Fruit fly (Drosophila melanogaster) whole organism, embryonic: Measurements from ENCODE around the gene AP-1mu.
A peak's percentile ranks its signal among the peaks of the same experiment; 100 is the strongest.

Source experiments
- CG11695 ChIP-seq: fragments of 200-800 bp; sonication (Bioruptor generic); IDR thresholded peaks from 3 replicates; pipeline ENCODE4 v1.3.6; 2022; ENCODE audit warnings: missing biosample characterization, missing genetic modification characterization
- CG12071 ChIP-seq: fragments of 200-800 bp; sonication (Bioruptor generic); optimal IDR thresholded peaks from 3 replicates; lab custom pipeline; 2018; ENCODE audit warnings: missing biosample characterization, mild to moderate bottlenecking, missing genetic modification characterization
- CG12942 ChIP-seq: fragments of 200-800 bp; sonication (Bioruptor generic); optimal IDR thresholded peaks from 3 replicates; lab custom pipeline; 2016; ENCODE audit warnings: missing biosample characterization, missing genetic modification characterization
- CG13287 ChIP-seq: fragments of 200-800 bp; sonication (Bioruptor generic); IDR thresholded peaks from 2 replicates; pipeline ENCODE4 v1.3.6; 2022; ENCODE audit warnings: missing biosample characterization, missing genetic modification characterization; ENCODE audit not compliant: partially characterized antibody
- CG13424 ChIP-seq: fragments of 200-800 bp; sonication (Bioruptor generic); optimal IDR thresholded peaks from 2 replicates; lab custom pipeline; 2019; ENCODE audit warnings: missing biosample characterization, mild to moderate bottlenecking, missing genetic modification characterization, moderate library complexity
- CG15269 ChIP-seq: fragments of 200-800 bp; sonication (Bioruptor generic); optimal IDR thresholded peaks from 2 replicates; lab custom pipeline; 2018; ENCODE audit warnings: missing biosample characterization, mild to moderate bottlenecking, missing genetic modification characterization, moderate library complexity
- CG1603 ChIP-seq: fragments of 200-800 bp; sonication (Bioruptor generic); optimal IDR thresholded peaks from 2 replicates; lab custom pipeline; 2019; ENCODE audit warnings: missing biosample characterization, mild to moderate bottlenecking, missing genetic modification characterization, moderate library complexity
- CG2678 ChIP-seq: fragments of 200-800 bp; sonication (Bioruptor generic); optimal IDR thresholded peaks from 3 replicates; lab custom pipeline; 2019; ENCODE audit warnings: missing biosample characterization, mild to moderate bottlenecking, missing genetic modification characterization, moderate library complexity
- CG2712 ChIP-seq: fragments of 200-800 bp; optimal IDR thresholded peaks from 3 replicates; lab custom pipeline; 2019; ENCODE audit warnings: missing biosample characterization, mild to moderate bottlenecking, missing genetic modification characterization, moderate library complexity
- CG33213 ChIP-seq: fragments of 200-800 bp; sonication (Bioruptor generic); optimal IDR thresholded peaks from 3 replicates; lab custom pipeline; 2016; ENCODE audit warnings: missing biosample characterization, missing genetic modification characterization
- CG34376 ChIP-seq: fragments of 200-800 bp; sonication (Bioruptor generic); optimal IDR thresholded peaks from 2 replicates; lab custom pipeline; 2018; ENCODE audit warnings: missing biosample characterization, mild to moderate bottlenecking, missing genetic modification characterization
- CG34422 ChIP-seq: fragments of 200-800 bp; sonication (Bioruptor generic); IDR thresholded peaks from 3 replicates; pipeline ENCODE4 v1.3.6; 2022; ENCODE audit warnings: missing biosample characterization, missing genetic modification characterization
- CG3726 ChIP-seq: fragments of 200-800 bp; sonication (Bioruptor generic); IDR thresholded peaks from 3 replicates; pipeline ENCODE4, ENCODE4 v1.3.6; 2022; ENCODE audit warnings: missing biosample characterization, missing genetic modification characterization
- CG3838 ChIP-seq: fragments of 200-800 bp; sonication (Bioruptor generic); optimal IDR thresholded peaks from 3 replicates; lab custom pipeline; 2016; ENCODE audit warnings: missing biosample characterization, missing genetic modification characterization
- CG3847 ChIP-seq: fragments of 200-800 bp; sonication (Bioruptor generic); IDR thresholded peaks from 2 replicates; pipeline ENCODE4 v1.3.6; 2022; ENCODE audit warnings: missing biosample characterization, missing genetic modification characterization
- CG3995 ChIP-seq: fragments of 200-800 bp; sonication (Bioruptor generic); optimal IDR thresholded peaks from 3 replicates; lab custom pipeline; 2016; ENCODE audit warnings: missing biosample characterization, missing genetic modification characterization
- CG42726 ChIP-seq: fragments of 200-800 bp; sonication (Bioruptor generic); IDR thresholded peaks from 2 replicates; pipeline ENCODE4 v1.3.6; 2022; ENCODE audit warnings: missing biosample characterization, missing genetic modification characterization; ENCODE audit not compliant: partially characterized antibody
- CG43689 ChIP-seq: fragments of 200-800 bp; sonication (Bioruptor generic); IDR thresholded peaks from 2 replicates; pipeline ENCODE4 v1.3.6; 2022; ENCODE audit warnings: missing biosample characterization, missing genetic modification characterization
- CG4820 ChIP-seq: fragments of 200-800 bp; sonication (Bioruptor generic); optimal IDR thresholded peaks from 3 replicates; lab custom pipeline; 2016; ENCODE audit warnings: missing biosample characterization, missing genetic modification characterization
- CG6791 ChIP-seq: fragments of 200-800 bp; sonication (Bioruptor generic); IDR thresholded peaks from 3 replicates; pipeline ENCODE4 v1.3.6; 2022; ENCODE audit warnings: missing biosample characterization, missing genetic modification characterization; ENCODE audit not compliant: partially characterized antibody
- CG7372 ChIP-seq: fragments of 200-800 bp; sonication (Bioruptor generic); IDR thresholded peaks from 2 replicates; pipeline ENCODE4 v1.3.6; 2022; ENCODE audit warnings: missing biosample characterization, missing genetic modification characterization
- CG7928 ChIP-seq: fragments of 200-800 bp; sonication (Bioruptor generic); optimal IDR thresholded peaks from 2 replicates; lab custom pipeline; 2017; ENCODE audit warnings: missing biosample characterization, mild to moderate bottlenecking, missing genetic modification characterization
- Camta ChIP-seq: fragments of 200-800 bp; sonication (Bioruptor generic); optimal IDR thresholded peaks from 2 replicates; lab custom pipeline; 2016; ENCODE audit warnings: missing biosample characterization, missing genetic modification characterization
- CoRest ChIP-seq: fragments of 200-800 bp; sonication (Bioruptor generic); optimal IDR thresholded peaks from 3 replicates; lab custom pipeline; 2018; ENCODE audit warnings: missing biosample characterization, mild to moderate bottlenecking, missing genetic modification characterization, moderate library complexity
- D19B ChIP-seq: fragments of 200-800 bp; sonication (Bioruptor generic); optimal IDR thresholded peaks from 2 replicates; lab custom pipeline; 2017; ENCODE audit warnings: missing biosample characterization, mild to moderate bottlenecking, missing genetic modification characterization
- Dip3 ChIP-seq: fragments of 200-800 bp; sonication (Bioruptor generic); optimal IDR thresholded peaks from 3 replicates; lab custom pipeline; 2016; ENCODE audit warnings: missing biosample characterization, missing genetic modification characterization
- E2f2 ChIP-seq: fragments of 200-800 bp; sonication (Bioruptor generic); IDR thresholded peaks from 2 replicates; pipeline ENCODE4 v1.3.6; 2022; ENCODE audit warnings: missing biosample characterization, missing genetic modification characterization
- Ets65A ChIP-seq: fragments of 200-800 bp; sonication (Bioruptor generic); peaks from one replicate; lab custom pipeline; 2016; ENCODE audit warnings: missing biosample characterization, missing genetic modification characterization
- Ets97D ChIP-seq: fragments of 200-800 bp; sonication (Bioruptor generic); optimal IDR thresholded peaks from 3 replicates; lab custom pipeline; 2016; ENCODE audit warnings: missing biosample characterization, missing genetic modification characterization
- Hsf ChIP-seq: fragments of 200-800 bp; sonication (Bioruptor generic); optimal IDR thresholded peaks from 3 replicates; lab custom pipeline; 2016; ENCODE audit warnings: missing biosample characterization, missing genetic modification characterization
- Lpt ChIP-seq: fragments of >200 bp; optimal IDR thresholded peaks from 2 replicates; lab custom pipeline; 2018; ENCODE audit warnings: missing biosample characterization, missing genetic modification characterization
- MESR4 ChIP-seq: fragments of 200-800 bp; sonication (Bioruptor generic); optimal IDR thresholded peaks from 2 replicates; lab custom pipeline; 2018; ENCODE audit warnings: missing biosample characterization, mild to moderate bottlenecking, missing genetic modification characterization, moderate library complexity
- Max ChIP-seq: fragments of 200-800 bp; sonication (Bioruptor generic); optimal IDR thresholded peaks from 2 replicates; lab custom pipeline; 2016; ENCODE audit warnings: missing biosample characterization, mild to moderate bottlenecking, missing genetic modification characterization
- Mrtf ChIP-seq: fragments of 200-800 bp; sonication (Bioruptor generic); IDR thresholded peaks from 3 replicates; pipeline ENCODE4 v1.3.6; 2022; ENCODE audit warnings: missing biosample characterization, missing genetic modification characterization
- NC2α ChIP-seq: fragments of 200-800 bp; sonication (Bioruptor generic); optimal IDR thresholded peaks from 2 replicates; lab custom pipeline; 2016; ENCODE audit warnings: missing biosample characterization, missing genetic modification characterization
- Nf-YA ChIP-seq: fragments of 200-800 bp; sonication (Bioruptor generic); IDR thresholded peaks from 2 replicates; pipeline ENCODE4 v1.3.6; 2022; ENCODE audit warnings: missing biosample characterization, missing genetic modification characterization
- Poxn ChIP-seq: fragments of 200-800 bp; sonication (Bioruptor generic); IDR thresholded peaks from 2 replicates; pipeline ENCODE4 v1.3.6; 2022; ENCODE audit warnings: missing biosample characterization, missing genetic modification characterization
- ash1 ChIP-seq: fragments of 200-800 bp; sonication (Bioruptor generic); optimal IDR thresholded peaks from 2 replicates; lab custom pipeline; 2018; ENCODE audit warnings: missing biosample characterization, mild to moderate bottlenecking, missing genetic modification characterization
- bab2 ChIP-seq: fragments of 200-800 bp; sonication (Bioruptor generic); optimal IDR thresholded peaks from 2 replicates; lab custom pipeline; 2016; ENCODE audit warnings: missing biosample characterization, missing genetic modification characterization
- cg ChIP-seq: fragments of 200-800 bp; sonication (Bioruptor generic); optimal IDR thresholded peaks from 3 replicates; lab custom pipeline; 2019; ENCODE audit warnings: missing biosample characterization, mild to moderate bottlenecking, missing genetic modification characterization, moderate library complexity
- dan ChIP-seq: fragments of 200-800 bp; sonication (Bioruptor generic); IDR thresholded peaks from 2 replicates; pipeline ENCODE4 v1.3.6; 2022; ENCODE audit warnings: missing biosample characterization, missing genetic modification characterization
- en ChIP-seq: fragments of 200-800 bp; sonication (Bioruptor generic); optimal IDR thresholded peaks from 2 replicates; lab custom pipeline; 2016; ENCODE audit warnings: missing biosample characterization, missing genetic modification characterization
- grau ChIP-seq: fragments of 200-800 bp; optimal IDR thresholded peaks from 3 replicates; lab custom pipeline; 2019; ENCODE audit warnings: missing biosample characterization, mild to moderate bottlenecking, missing genetic modification characterization, moderate library complexity
- ind ChIP-seq: fragments of 200-800 bp; sonication (Bioruptor generic); optimal IDR thresholded peaks from 3 replicates; lab custom pipeline; 2016; ENCODE audit warnings: missing biosample characterization, missing genetic modification characterization
- mirr ChIP-seq: fragments of 200-800 bp; sonication (Bioruptor generic); optimal IDR thresholded peaks from 3 replicates; lab custom pipeline; 2018; ENCODE audit warnings: missing biosample characterization, mild to moderate bottlenecking, missing genetic modification characterization
- psq ChIP-seq: fragments of 200-800 bp; sonication (Bioruptor generic); optimal IDR thresholded peaks from 2 replicates; lab custom pipeline; 2017; ENCODE audit warnings: missing biosample characterization, missing genetic modification characterization
- so ChIP-seq: fragments of 200-800 bp; sonication (Bioruptor generic); IDR thresholded peaks from 3 replicates; pipeline ENCODE4 v1.3.6; 2022; ENCODE audit warnings: missing biosample characterization, missing genetic modification characterization
- ssp ChIP-seq: fragments of 200-800 bp; sonication (Bioruptor generic); IDR thresholded peaks from 2 replicates; pipeline ENCODE4 v1.3.6; 2022; ENCODE audit warnings: missing biosample characterization, missing genetic modification characterization
- wek ChIP-seq: fragments of 200-800 bp; sonication (Bioruptor generic); optimal IDR thresholded peaks from 3 replicates; lab custom pipeline; 2018; ENCODE audit warnings: missing biosample characterization, mild to moderate bottlenecking, missing genetic modification characterization, moderate library complexity
- zen2 ChIP-seq: fragments of 200-800 bp; sonication (Bioruptor generic); IDR thresholded peaks from 3 replicates; pipeline ENCODE4 v1.3.6; 2022; ENCODE audit warnings: missing biosample characterization, missing genetic modification characterization; ENCODE audit not compliant: partially characterized antibody
- zfh1 ChIP-seq: fragments of 200-800 bp; sonication (Bioruptor generic); IDR thresholded peaks from 3 replicates; pipeline ENCODE4 v1.3.6; 2022; ENCODE audit warnings: missing biosample characterization, missing genetic modification characterization
- zfh2 ChIP-seq: fragments of 200-800 bp; sonication (Bioruptor generic); optimal IDR thresholded peaks from 2 replicates; lab custom pipeline; 2016; ENCODE audit warnings: missing biosample characterization, missing genetic modification characterization

Gene AP-1mu

DNA sequence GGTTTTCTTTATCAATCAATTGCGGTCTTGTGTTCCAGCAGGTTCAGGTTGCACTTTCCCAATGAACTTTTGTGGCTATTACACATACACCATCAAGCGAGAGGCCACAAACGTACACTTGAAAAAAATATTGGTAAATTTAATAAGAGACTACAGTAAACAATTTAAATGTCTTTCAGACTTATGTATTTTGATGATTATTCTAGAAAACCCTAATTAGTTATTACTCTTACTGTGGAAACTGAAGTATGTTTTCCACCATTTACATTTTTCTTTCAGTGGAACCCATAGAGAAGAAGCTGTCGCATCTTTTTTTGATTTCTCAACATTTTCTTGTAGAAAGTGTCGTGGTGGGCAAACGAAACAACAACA, 25.2 kb downstream of the AP-1mu start (continued):
- TF ChIP-seq CG3726 (GFP tag; lab: Robert Waterston, UW) = peak; percentile 85; the same call in 1 of the 3 replicates
- peak; percentile 91 for TF ChIP-seq CG4820
- TF ChIP-seq grau (tag; lab: Kevin White, UChicago) = peak; percentile 91
- peak; percentile 79 for TF ChIP-seq en (GFP tag; lab: Kevin White, UChicago)
- TF ChIP-seq CG42726 (GFP tag; lab: Robert Waterston, UW) = no peak
- TF ChIP-seq Poxn (GFP tag; lab: Robert Waterston, UW) = peak; percentile 37; the same call in 1 of the 2 replicates
- TF ChIP-seq CG43689 = no peak; the same call in none of the 2 replicates
- peak; percentile 90 for TF ChIP-seq CG1603 (tag; lab: Kevin White, UChicago)
- peak; percentile 86 for TF ChIP-seq Max (GFP tag; lab: Kevin White, UChicago)
- TF ChIP-seq CG7928 = peak; percentile 33
- TF ChIP-seq ash1 (GFP tag; lab: Kevin White, UChicago) = no peak
- TF ChIP-seq E2f2 (GFP tag; lab: Robert Waterston, UW) = peak; percentile 71
- TF ChIP-seq dan (GFP tag; lab: Robert Waterston, UW) = no peak
- peak; percentile 72 for TF ChIP-seq psq (GFP tag; lab: Kevin White, UChicago)
- peak; percentile 95 for TF ChIP-seq CoRest (tag; lab: Kevin White, UChicago)
- TF ChIP-seq CG15269 (tag; lab: Kevin White, UChicago) = peak; percentile 95
- peak; percentile 90 for TF ChIP-seq CG34422 (GFP tag; lab: Robert Waterston, UW)
- peak; percentile 82 for TF ChIP-seq ssp (GFP tag; lab: Robert Waterston, UW)
- TF ChIP-seq CG3838 (GFP tag; lab: Kevin White, UChicago) = peak; percentile 78
- TF ChIP-seq Ets65A (GFP tag; lab: Kevin White, UChicago) = peak; percentile 98
- TF ChIP-seq MESR4 (GFP tag; lab: Kevin White, UChicago) = peak; percentile 16
- peak; percentile 84 for TF ChIP-seq Nf-YA (GFP tag; lab: Robert Waterston, UW)
- TF ChIP-seq NC2α (GFP tag; lab: Kevin White, UChicago) = peak; percentile 86
- TF ChIP-seq CG12942 (GFP tag; lab: Kevin White, UChicago) = peak; percentile 90
- TF ChIP-seq Camta = peak; percentile 93
- TF ChIP-seq wek = peak; percentile 74
- TF ChIP-seq CG11695 (GFP tag; lab: Robert Waterston, UW) = peak; percentile 90
- no peak for TF ChIP-seq CG13287 (GFP tag; lab: Robert Waterston, UW)
- TF ChIP-seq CG3995 (GFP tag; lab: Kevin White, UChicago) = peak; percentile 3
- TF ChIP-seq mirr (GFP tag; lab: Kevin White, UChicago) = no peak
- peak; percentile 75 for TF ChIP-seq CG33213 (GFP tag; lab: Kevin White, UChicago)
- TF ChIP-seq zen2 (GFP tag; lab: Robert Waterston, UW) = no peak
- no peak; the same call in 1 of the 2 replicates for TF ChIP-seq CG3847 (GFP tag; lab: Robert Waterston, UW)
- peak; percentile 96 for TF ChIP-seq CG2712 (tag; lab: Kevin White, UChicago)
- TF ChIP-seq zfh2 (GFP tag; lab: Kevin White, UChicago) = peak; percentile 70
- peak; percentile 68 for TF ChIP-seq D19B (GFP tag; lab: Kevin White, UChicago)
- TF ChIP-seq Hsf (GFP tag; lab: Kevin White, UChicago) = peak; percentile 92
- TF ChIP-seq Ets97D (GFP tag; lab: Kevin White, UChicago) = peak; percentile 74
- peak; percentile 90 for TF ChIP-seq so (GFP tag; lab: Robert Waterston, UW)
- TF ChIP-seq zfh1 (GFP tag; lab: Robert Waterston, UW) = peak; percentile 91
- TF ChIP-seq Lpt (GFP tag; lab: Kevin White, UChicago) = no peak
- peak; percentile 95 for TF ChIP-seq CG13424
- peak; percentile 23 for TF ChIP-seq cg (GFP tag; lab: Kevin White, UChicago)
- peak; percentile 87 for TF ChIP-seq CG7372 (GFP tag; lab: Robert Waterston, UW)
- TF ChIP-seq CG6791 (GFP tag; lab: Robert Waterston, UW) = no peak
- TF ChIP-seq ind (GFP tag; lab: Kevin White, UChicago) = peak; percentile 91
- peak; percentile 84; the same call in 1 of the 3 replicates for TF ChIP-seq Mrtf (GFP tag; lab: Robert Waterston, UW)
- TF ChIP-seq CG12071 (GFP tag; lab: Kevin White, UChicago) = peak; percentile 87
- TF ChIP-seq CG34376 = no peak
- TF ChIP-seq bab2 = peak; percentile 95
- peak; percentile 88 for TF ChIP-seq Dip3 (GFP tag; lab: Kevin White, UChicago)
- peak; percentile 96 for TF ChIP-seq CG2678 (tag; lab: Kevin White, UChicago)
